Fruit fly (Drosophila melanogaster): Measurements from ENCODE around the gene RanBP3.

RanBP3 gene

DNA sequence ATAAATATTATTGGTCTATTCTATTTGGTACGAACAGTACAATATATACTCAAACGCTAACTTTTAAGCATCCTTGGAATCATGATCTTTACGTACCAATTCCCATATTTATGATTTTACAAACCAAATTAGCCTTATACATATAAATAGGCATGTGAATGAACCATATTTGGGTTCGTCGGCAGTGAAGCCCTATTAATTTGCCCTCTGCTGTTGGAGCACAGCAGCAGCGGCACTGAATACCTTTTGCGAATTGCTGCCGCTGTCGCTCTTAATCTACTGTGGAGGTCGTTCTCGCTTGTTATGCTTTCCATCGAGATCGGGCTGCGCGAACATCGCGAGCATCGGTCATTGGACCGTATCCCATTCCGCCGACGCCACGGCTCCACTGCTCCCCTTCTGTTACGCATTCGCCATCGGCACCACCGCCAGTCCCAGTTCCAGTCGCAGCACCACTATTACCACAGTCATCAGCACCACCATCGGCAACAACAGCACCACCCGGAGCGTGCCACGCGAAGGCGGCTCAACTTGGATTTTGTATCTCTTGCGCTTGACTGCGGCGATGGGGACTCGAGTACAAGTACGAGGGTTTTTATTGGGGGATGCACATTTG, 35.9 kb upstream of the RanBP3 start (continued):
- TF ChIP-seq CG2875 (GFP tag; optimal IDR thresholded peaks at IDR 0.05) (no peak), CG4854 (GFP tag; optimal IDR thresholded peaks at IDR 0.05) (no peak), tx (GFP tag; optimal IDR thresholded peaks at IDR 0.05) (no peak), Dll (GFP tag; IDR thresholded peaks at IDR 0.05; ENCODE audit: partially characterized antibody) (no peak), Lim3 (GFP tag; IDR thresholded peaks at IDR 0.05) (no peak), ERR (GFP tag; optimal IDR thresholded peaks at IDR 0.05) (no peak), CG15514 (GFP tag; optimal IDR thresholded peaks at IDR 0.05) (no peak), ind (GFP tag; optimal IDR thresholded peaks at IDR 0.05) (no peak), Rfx (GFP tag; IDR thresholded peaks at IDR 0.05) (no peak), CG30020 (tag; optimal IDR thresholded peaks at IDR 0.05) (no peak), Pdp1 (GFP tag; optimal IDR thresholded peaks at IDR 0.05) (peak in 1 of 2 experiments; percentile 20), h (optimal IDR thresholded peaks at IDR 0.05) (no peak), Hmr (GFP tag; optimal IDR thresholded peaks at IDR 0.05) (peak; percentile 16), E2f2 (GFP tag; IDR thresholded peaks at IDR 0.05) (no peak), CG6854 (GFP tag; optimal IDR thresholded peaks at IDR 0.05) (no peak), CG4282 (GFP tag; optimal IDR thresholded peaks at IDR 0.05) (no peak), fd96Cb (tag; optimal IDR thresholded peaks at IDR 0.05) (peak; percentile 3), CG9437 (GFP tag; optimal IDR thresholded peaks at IDR 0.05) (no peak), NFAT (GFP tag; IDR thresholded peaks at IDR 0.05) (no peak), lmd (GFP tag; IDR thresholded peaks at IDR 0.05) (peak; percentile 15; the same call in 1 of the 2 replicates), CG10959 (GFP tag; IDR thresholded peaks at IDR 0.05) (no peak), gfzf (GFP tag; optimal IDR thresholded peaks at IDR 0.05) (no peak), CG43689 (GFP tag; IDR thresholded peaks at IDR 0.05) (no peak), B-H1 (GFP tag; IDR thresholded peaks at IDR 0.05) (no peak), Adf1 (GFP tag; IDR thresholded peaks at IDR 0.05) (no peak; the same call in 1 of the 2 replicates), otp (GFP tag; IDR thresholded peaks at IDR 0.05) (no peak), ash1 (GFP tag; optimal IDR thresholded peaks at IDR 0.05) (no peak), CG11456 (GFP tag; IDR thresholded peaks at IDR 0.05) (no peak)

DNA sequence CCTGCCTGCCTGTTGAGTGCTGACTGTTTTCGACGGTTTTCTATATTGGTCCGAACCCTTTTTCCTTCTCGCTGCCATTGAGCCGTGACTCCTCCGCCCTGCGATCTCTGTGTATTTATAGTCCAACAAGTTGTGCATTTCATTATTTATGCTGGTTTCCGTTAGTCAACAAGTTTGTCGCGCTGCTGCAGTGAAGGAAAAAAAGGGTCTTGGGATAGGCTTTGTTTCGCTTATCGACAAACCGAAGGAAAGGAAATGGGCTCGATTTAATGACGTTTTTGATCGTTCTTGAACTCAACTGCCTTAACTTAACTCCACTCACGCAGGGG, 35.0 kb upstream of the RanBP3 start:
- peak; percentile 75 for TF ChIP-seq Kr (GFP tag; optimal IDR thresholded peaks at IDR 0.05)
- peak in 1 of 3 experiments; percentile 21 for TF ChIP-seq Stat92E (GFP tag; optimal IDR thresholded peaks at IDR 0.05)
- TF ChIP-seq gcm (GFP tag; optimal IDR thresholded peaks at IDR 0.05), result peak; percentile 18
- peak; percentile 53 for TF ChIP-seq kni (GFP tag; optimal IDR thresholded peaks at IDR 0.05)
- peak in 1 of 2 experiments; percentile 82 for TF ChIP-seq tll (GFP tag; optimal IDR thresholded peaks at IDR 0.05)
- TF ChIP-seq hkb (optimal IDR thresholded peaks at IDR 0.05), result no peak
- TF ChIP-seq hkb (GFP tag; IDR thresholded peaks at IDR 0.05), result no peak

- TF ChIP-seq lov (optimal IDR thresholded peaks at IDR 0.05) (no peak), lov (GFP tag; IDR thresholded peaks at IDR 0.05) (0 out of 3 replicates have a peak, but pooled peaks have one; percentile 57), chm (GFP tag; IDR thresholded peaks at IDR 0.05) (no peak), Abd-B (GFP tag; optimal IDR thresholded peaks at IDR 0.05) (no peak), cwo (GFP tag; optimal IDR thresholded peaks at IDR 0.05) (peak; percentile 36), CG31441 (GFP tag; IDR thresholded peaks at IDR 0.05) (peak; percentile 49; the same call in 1 of the 2 replicates), Pdp1 (GFP tag; optimal IDR thresholded peaks at IDR 0.05) (peak in 1 of 2 experiments; percentile 27), sens (GFP tag) (peak; percentile 73), TFAM (GFP tag; optimal IDR thresholded peaks at IDR 0.05) (no peak), Xrp1 (GFP tag; IDR thresholded peaks at IDR 0.05) (peak; percentile 78), CG10267 (tag; optimal IDR thresholded peaks at IDR 0.05) (peak; percentile 19), lmd (GFP tag; IDR thresholded peaks at IDR 0.05) (peak; percentile 19; the same call in 1 of the 2 replicates), CG2712 (tag; optimal IDR thresholded peaks at IDR 0.05) (peak; percentile 50), CG10543 (GFP tag; optimal IDR thresholded peaks at IDR 0.05) (no peak), chinmo (GFP tag; IDR thresholded peaks at IDR 0.05; ENCODE audit: partially characterized antibody) (0 out of 4 replicates have a peak, but pooled peaks have one; percentile 61)
These were observed 34.4 kb upstream of the RanBP3 start for dm6 chr3R:23786768-23787631.
